Worm (Caenorhabditis elegans) whole organism, young adult: ENCODE data around the gene anmt-1.

ENCODE experiments used
- B0261.1 ChIP-seq: sonication (generic microtip); optimal IDR thresholded peaks from 2 replicates; lab custom pipeline; 2016; ENCODE audit warnings: mild to moderate bottlenecking, missing genetic modification characterization, moderate library complexity, missing compliant biosample characterization
- D2030.7 ChIP-seq: fragments of 200-800 bp; sonication (Bioruptor generic); IDR thresholded peaks from 2 replicates; pipeline ENCODE4 v1.3.6; 2022; ENCODE audit warnings: missing genetic modification reagents, missing genetic modification characterization, missing compliant biosample characterization
- F52B5.7 ChIP-seq: sonication (generic microtip); optimal IDR thresholded peaks from 2 replicates; lab custom pipeline; 2016; ENCODE audit warnings: mild to moderate bottlenecking, missing genetic modification characterization, missing compliant biosample characterization
- ZK185.1 ChIP-seq: sonication (generic microtip); optimal IDR thresholded peaks from 2 replicates; lab custom pipeline; 2016; ENCODE audit warnings: mild to moderate bottlenecking, missing genetic modification characterization, missing compliant biosample characterization; ENCODE audit not compliant: poor library complexity, severe bottlenecking
- atf-7 ChIP-seq: sonication (generic microtip); optimal IDR thresholded peaks from 2 replicates; lab custom pipeline; 2017; ENCODE audit warnings: mild to moderate bottlenecking, missing genetic modification characterization, missing compliant biosample characterization
- ceh-79 ChIP-seq: sonication (generic microtip); optimal IDR thresholded peaks from 2 replicates; lab custom pipeline; 2017; ENCODE audit warnings: mild to moderate bottlenecking, missing genetic modification characterization, missing compliant biosample characterization
- him-1 ChIP-seq: sonication (generic microtip); optimal IDR thresholded peaks from 2 replicates; lab custom pipeline; 2016; ENCODE audit warnings: missing genotype, missing genetic modification reagents, missing genetic modification characterization, missing compliant biosample characterization
- rec-8 ChIP-seq, 2 experiments: sonication (generic microtip); optimal IDR thresholded peaks; 2 replicates each; lab custom pipeline; 2016; ENCODE audit warnings: mild to moderate bottlenecking in 2 of 2, missing genetic modification characterization in 2 of 2, missing genetic modification reagents in 2 of 2, missing genotype in 2 of 2, missing biosample characterization in 1 of 2, missing compliant biosample characterization in 1 of 2, moderate library complexity in 1 of 2
- repo-1 ChIP-seq: sonication (generic microtip); optimal IDR thresholded peaks from 2 replicates; lab custom pipeline; 2017; ENCODE audit warnings: mild to moderate bottlenecking, missing genetic modification characterization, missing compliant biosample characterization
- sdz-38 ChIP-seq: sonication (generic microtip); optimal IDR thresholded peaks from 2 replicates; lab custom pipeline; 2016; ENCODE audit warnings: missing genotype, missing genetic modification characterization, missing compliant biosample characterization
- snpc-1.1 ChIP-seq: sonication (generic microtip); optimal IDR thresholded peaks from 2 replicates; lab custom pipeline; 2017; ENCODE audit warnings: missing genetic modification characterization, mild to moderate bottlenecking, missing compliant biosample characterization, antibody characterized with exemption, moderate library complexity, missing genotype, missing genetic modification reagents; ENCODE audit not compliant: insufficient read depth

ce11 chrIII:8656957-8657356, 27.7 kb upstream of the anmt-1 start:
- TF ChIP-seq ceh-79 (tag; lab: Kevin White, UChicago), result no peak
- TF ChIP-seq repo-1 (tag; lab: Kevin White, UChicago), result no peak
- no peak for TF ChIP-seq F52B5.7
- no peak for TF ChIP-seq ZK185.1 (tag; lab: Kevin White, UChicago)
- TF ChIP-seq snpc-1.1 (tag; lab: Kevin White, UChicago), result no peak
- TF ChIP-seq atf-7 (tag; lab: Kevin White, UChicago), result no peak
- no peak for TF ChIP-seq B0261.1
- TF ChIP-seq rec-8 (tag; optimal IDR thresholded peaks at IDR 0.05; lab: Kevin White, UChicago), result no peak
- TF ChIP-seq D2030.7 (GFP tag; lab: Robert Waterston, UW), result no peak
- no peak for TF ChIP-seq him-1 (tag; lab: Kevin White, UChicago)
- no peak for TF ChIP-seq sdz-38 (tag; lab: Kevin White, UChicago)
